Worm (Caenorhabditis elegans) whole organism, late embryonic: ENCODE results near the gene skr-13.

Source experiments
- C38D4.7 ChIP-seq: fragments of 200-800 bp; sonication (Bioruptor generic); optimal IDR thresholded peaks from 2 replicates; lab custom pipeline; 2018; ENCODE audit warnings: mild to moderate bottlenecking, missing genetic modification characterization, moderate library complexity, missing compliant biosample characterization
- F13H6.1 ChIP-seq: sonication (generic microtip); optimal IDR thresholded peaks from 2 replicates; lab custom pipeline; 2016; ENCODE audit warnings: missing genetic modification characterization, missing compliant biosample characterization
- K02D7.2 ChIP-seq: sonication (generic microtip); optimal IDR thresholded peaks from 2 replicates; lab custom pipeline; 2017; ENCODE audit warnings: mild to moderate bottlenecking, missing genetic modification characterization, missing compliant biosample characterization
- K09A11.1 ChIP-seq: sonication (generic microtip); optimal IDR thresholded peaks from 2 replicates; lab custom pipeline; 2017; ENCODE audit warnings: antibody characterized with exemption, mild to moderate bottlenecking, missing genetic modification characterization, missing compliant biosample characterization; ENCODE audit not compliant: insufficient read depth
- T23F11.4 ChIP-seq: fragments of 200-800 bp; sonication (Bioruptor generic); optimal IDR thresholded peaks from 2 replicates; lab custom pipeline; 2018; ENCODE audit warnings: mild to moderate bottlenecking, missing genetic modification characterization, missing compliant biosample characterization
- Y22D7AL.16 ChIP-seq: sonication (generic microtip); optimal IDR thresholded peaks from 2 replicates; lab custom pipeline; 2016; ENCODE audit warnings: missing genetic modification characterization, missing compliant biosample characterization
- ahr-1 ChIP-seq: sonication (generic microtip); optimal IDR thresholded peaks from 2 replicates; lab custom pipeline; 2016; ENCODE audit warnings: missing genetic modification characterization, missing compliant biosample characterization
- ama-1 ChIP-seq: fragments of 150-350 bp; optimal IDR thresholded peaks from 2 replicates; lab custom pipeline; 2014
- ceh-18 ChIP-seq: sonication (generic microtip); optimal IDR thresholded peaks from 2 replicates; lab custom pipeline; 2016; ENCODE audit warnings: missing genetic modification characterization, missing compliant biosample characterization
- ceh-2 ChIP-seq: sonication (generic microtip); optimal IDR thresholded peaks from 2 replicates; lab custom pipeline; 2016; ENCODE audit warnings: missing genotype, missing genetic modification characterization, missing compliant biosample characterization
- ceh-22 ChIP-seq: sonication (generic microtip); optimal IDR thresholded peaks from 2 replicates; lab custom pipeline; 2017; ENCODE audit warnings: missing biosample characterization, missing genetic modification characterization
- ceh-45 ChIP-seq: fragments of 200-800 bp; sonication (Bioruptor generic); IDR thresholded peaks from 2 replicates; pipeline ENCODE4 v1.3.6; 2022; ENCODE audit warnings: missing genetic modification reagents, missing genetic modification characterization, missing compliant biosample characterization
- ceh-48 ChIP-seq: sonication (generic microtip); optimal IDR thresholded peaks from 2 replicates; lab custom pipeline; 2016; ENCODE audit warnings: missing genetic modification characterization, inconsistent platforms, missing compliant biosample characterization
- ceh-6 ChIP-seq: fragments of 200-800 bp; sonication (Bioruptor generic); optimal IDR thresholded peaks from 2 replicates; lab custom pipeline; 2018; ENCODE audit warnings: mild to moderate bottlenecking, missing genetic modification characterization, missing compliant biosample characterization
- ceh-9 ChIP-seq: sonication (generic microtip); optimal IDR thresholded peaks from 2 replicates; lab custom pipeline; 2016; ENCODE audit warnings: mild to moderate bottlenecking, missing genetic modification characterization, inconsistent platforms, missing compliant biosample characterization
- elt-2 ChIP-seq: sonication (generic microtip); optimal IDR thresholded peaks from 2 replicates; lab custom pipeline; 2016; ENCODE audit warnings: missing genetic modification reagents, missing genetic modification characterization, missing compliant biosample characterization
- elt-4 ChIP-seq: sonication (generic microtip); optimal IDR thresholded peaks from 2 replicates; lab custom pipeline; 2016; ENCODE audit warnings: missing genetic modification characterization, missing compliant biosample characterization
- fax-1 ChIP-seq: sonication (generic microtip); optimal IDR thresholded peaks from 2 replicates; lab custom pipeline; 2016; ENCODE audit warnings: missing genotype, missing genetic modification characterization, missing compliant biosample characterization
- fkh-6 ChIP-seq: sonication (generic microtip); optimal IDR thresholded peaks from 2 replicates; lab custom pipeline; 2016; ENCODE audit warnings: missing genetic modification characterization, missing compliant biosample characterization
- gmeb-2 ChIP-seq: sonication (generic microtip); optimal IDR thresholded peaks from 2 replicates; lab custom pipeline; 2016; ENCODE audit warnings: missing genetic modification characterization, inconsistent platforms, missing compliant biosample characterization
- hlh-13 ChIP-seq: fragments of 200-800 bp; sonication (Bioruptor generic); optimal IDR thresholded peaks from 2 replicates; lab custom pipeline; 2018; ENCODE audit warnings: mild to moderate bottlenecking, missing genetic modification characterization, missing compliant biosample characterization
- hlh-15 ChIP-seq: sonication (generic microtip); optimal IDR thresholded peaks from 2 replicates; lab custom pipeline; 2016; ENCODE audit warnings: missing genetic modification characterization, missing compliant biosample characterization
- hlh-6 ChIP-seq: sonication (generic microtip); optimal IDR thresholded peaks from 2 replicates; lab custom pipeline; 2016; ENCODE audit warnings: missing genotype, missing genetic modification characterization, missing compliant biosample characterization
- hlh-8 ChIP-seq: sonication (generic microtip); optimal IDR thresholded peaks from 2 replicates; lab custom pipeline; 2016; ENCODE audit warnings: missing genotype, missing genetic modification characterization, missing compliant biosample characterization
- lim-6 ChIP-seq: sonication (generic microtip); optimal IDR thresholded peaks from 2 replicates; lab custom pipeline; 2016; ENCODE audit warnings: missing genetic modification characterization, missing compliant biosample characterization
- lin-11 ChIP-seq: fragments of 200-800 bp; sonication (Bioruptor generic); optimal IDR thresholded peaks from 2 replicates; lab custom pipeline; 2018; ENCODE audit warnings: mild to moderate bottlenecking, missing genetic modification characterization, missing compliant biosample characterization
- nfya-1 ChIP-seq: sonication (generic microtip); optimal IDR thresholded peaks from 2 replicates; lab custom pipeline; 2017; ENCODE audit warnings: missing genetic modification characterization, mild to moderate bottlenecking, missing compliant biosample characterization, antibody characterized with exemption, moderate library complexity
- nhr-232 ChIP-seq: sonication (generic microtip); optimal IDR thresholded peaks from 2 replicates; lab custom pipeline; 2016; ENCODE audit warnings: missing genetic modification characterization, missing compliant biosample characterization
- npax-4 ChIP-seq: sonication (generic microtip); optimal IDR thresholded peaks from 2 replicates; lab custom pipeline; 2016; ENCODE audit warnings: missing genetic modification characterization, missing compliant biosample characterization
- pag-3 ChIP-seq: sonication (generic microtip); optimal IDR thresholded peaks from 2 replicates; lab custom pipeline; 2016; ENCODE audit warnings: missing compliant biosample characterization, missing genetic modification characterization, borderline replicate concordance
- pax-1 ChIP-seq: fragments of 150-350 bp; optimal IDR thresholded peaks from 2 replicates; lab custom pipeline; 2014; ENCODE audit warnings: missing biosample characterization, missing genetic modification characterization
- pha-2 ChIP-seq: sonication (generic microtip); optimal IDR thresholded peaks from 2 replicates; lab custom pipeline; 2017; ENCODE audit warnings: mild to moderate bottlenecking, missing genetic modification characterization, missing compliant biosample characterization
- pqm-1 ChIP-seq: sonication (generic microtip); optimal IDR thresholded peaks from 2 replicates; lab custom pipeline; 2016; ENCODE audit warnings: missing genetic modification characterization, missing compliant biosample characterization
- rnt-1 ChIP-seq: sonication (generic microtip); optimal IDR thresholded peaks from 2 replicates; lab custom pipeline; 2016; ENCODE audit warnings: missing genetic modification characterization, missing compliant biosample characterization
- sdc-2 ChIP-seq: sonication (generic microtip); optimal IDR thresholded peaks from 2 replicates; lab custom pipeline; 2016; ENCODE audit warnings: missing genotype, missing genetic modification characterization, missing compliant biosample characterization
- sox-2 ChIP-seq: fragments of 200-800 bp; sonication (Bioruptor generic); IDR thresholded peaks from 2 replicates; pipeline ENCODE4 v1.3.6; 2022; ENCODE audit warnings: missing genetic modification reagents, missing genetic modification characterization, missing compliant biosample characterization
- syd-9 ChIP-seq: sonication (generic microtip); optimal IDR thresholded peaks from 2 replicates; lab custom pipeline; 2016; ENCODE audit warnings: mild to moderate bottlenecking, missing genetic modification characterization, moderate library complexity, missing compliant biosample characterization
- ttx-3 ChIP-seq: sonication (generic microtip); optimal IDR thresholded peaks from 2 replicates; lab custom pipeline; 2016; ENCODE audit warnings: missing genetic modification reagents, missing genetic modification characterization, missing compliant biosample characterization
- unc-86 ChIP-seq: sonication (generic microtip); optimal IDR thresholded peaks from 2 replicates; lab custom pipeline; 2016; ENCODE audit warnings: missing genetic modification characterization, missing compliant biosample characterization
- zip-5 ChIP-seq: sonication (generic microtip); optimal IDR thresholded peaks from 2 replicates; lab custom pipeline; 2016; ENCODE audit warnings: missing genetic modification characterization, missing compliant biosample characterization
- ztf-16 ChIP-seq: sonication (generic microtip); optimal IDR thresholded peaks from 2 replicates; lab custom pipeline; 2017; ENCODE audit warnings: missing genetic modification characterization, missing compliant biosample characterization

skr-13 gene

ce11 chrIV:17150871-17151270 lies 11.5 kb downstream of the skr-13 start, which contains the start of gene Y116A8C.40 (continued):
- TF ChIP-seq pqm-1: no peak
- TF ChIP-seq T23F11.4 (GFP tag; lab: Kevin White, UChicago): no peak
- no peak for TF ChIP-seq ceh-48

- no peak for TF ChIP-seq sox-2 (GFP tag; lab: Robert Waterston, UW)
- no peak for TF ChIP-seq ceh-48
- no peak for TF ChIP-seq pax-1 (tag; lab: Kevin White, UChicago)
- no peak for TF ChIP-seq F13H6.1 (tag; lab: Kevin White, UChicago)
- TF ChIP-seq C38D4.7 (GFP tag; lab: Kevin White, UChicago): no peak
- TF ChIP-seq lim-6 (tag; lab: Kevin White, UChicago): no peak
- TF ChIP-seq hlh-15 (tag; lab: Kevin White, UChicago): no peak
- TF ChIP-seq fax-1: no peak
These were observed 12.0 kb downstream of the skr-13 start for ce11 chrIV:17150418-17150817.

- no peak for TF ChIP-seq nfya-1 (tag; lab: Kevin White, UChicago)
- TF ChIP-seq hlh-13 (GFP tag; lab: Kevin White, UChicago): no peak
- no peak for TF ChIP-seq rnt-1 (tag; lab: Kevin White, UChicago)
- no peak for TF ChIP-seq elt-4 (tag; lab: Kevin White, UChicago)
- no peak for TF ChIP-seq lim-6 (tag; lab: Kevin White, UChicago)
- TF ChIP-seq ceh-48: no peak
- no peak for TF ChIP-seq lin-11 (tag; lab: Kevin White, UChicago)
- TF ChIP-seq hlh-8 (tag; lab: Kevin White, UChicago): no peak
- no peak for TF ChIP-seq ztf-16 (tag; lab: Kevin White, UChicago)
- TF ChIP-seq pha-2 (tag; lab: Kevin White, UChicago): no peak
- no peak for TF ChIP-seq hlh-6 (tag; lab: Kevin White, UChicago)
- TF ChIP-seq zip-5 (tag; lab: Kevin White, UChicago): no peak
- no peak for TF ChIP-seq pqm-1
- TF ChIP-seq ttx-3 (tag; lab: Kevin White, UChicago): no peak
- no peak for TF ChIP-seq Y22D7AL.16 (tag; lab: Kevin White, UChicago)
- TF ChIP-seq C38D4.7 (GFP tag; lab: Kevin White, UChicago): no peak
- no peak for TF ChIP-seq T23F11.4 (GFP tag; lab: Kevin White, UChicago)
- TF ChIP-seq gmeb-2 (tag; lab: Kevin White, UChicago): no peak
These were observed 31.3 kb downstream of the skr-13 start, which contains the start of the genes Y116A8C.37 and Y116A8C.38 for ce11 chrIV:17131035-17131595. Y116A8C.37 (minus strand) TSS chrIV:17131135. Y116A8C.38 (plus strand) TSS chrIV:17131545.

- TF ChIP-seq K02D7.2: no peak
- no peak for TF ChIP-seq elt-4 (tag; lab: Kevin White, UChicago)
- no peak for TF ChIP-seq pqm-1
- no peak for TF ChIP-seq ceh-22 (tag; lab: Kevin White, UChicago)
- no peak for TF ChIP-seq ceh-2 (tag; lab: Kevin White, UChicago)
- TF ChIP-seq nhr-232: no peak
- no peak for TF ChIP-seq ama-1
- TF ChIP-seq ceh-9: no peak
- TF ChIP-seq ceh-48: no peak
- TF ChIP-seq ceh-45: no peak
- no peak for TF ChIP-seq ahr-1 (tag; lab: Kevin White, UChicago)
- no peak for TF ChIP-seq fkh-6 (tag; lab: Kevin White, UChicago)
These were observed 35.9 kb downstream of the skr-13 start for ce11 chrIV:17126512-17126911.

ce11 chrIV:17125967-17126366 lies 36.4 kb downstream of the skr-13 start:
- TF ChIP-seq fax-1 (no peak), pha-2 (tag; lab: Kevin White, UChicago) (no peak), hlh-15 (tag; lab: Kevin White, UChicago) (no peak), hlh-8 (tag; lab: Kevin White, UChicago) (no peak), syd-9 (tag; lab: Kevin White, UChicago) (no peak), ceh-6 (GFP tag; lab: Kevin White, UChicago) (no peak), K09A11.1 (tag; lab: Kevin White, UChicago) (no peak), ceh-18 (tag; lab: Kevin White, UChicago) (no peak), C38D4.7 (GFP tag; lab: Kevin White, UChicago) (no peak), npax-4 (tag; lab: Kevin White, UChicago) (no peak), unc-86 (tag; lab: Kevin White, UChicago) (no peak), pag-3 (tag; lab: Kevin White, UChicago) (no peak), nhr-232 (no peak), elt-2 (tag; lab: Kevin White, UChicago) (no peak), zip-5 (tag; lab: Kevin White, UChicago) (no peak), hlh-6 (tag; lab: Kevin White, UChicago) (no peak), elt-4 (tag; lab: Kevin White, UChicago) (no peak), sdc-2 (no peak)
